Fruit fly (Drosophila melanogaster) S2 (cell line): ENCODE results near the gene Acsf3.

Experiments
- CG8478 ChIP-seq: fragments of >200 bp; optimal IDR thresholded peaks from 2 replicates; lab custom pipeline; 2018
- CTCF ChIP-seq, 2 experiments: fragments of >200 bp; optimal IDR thresholded peaks; 2 replicates each; lab custom pipeline; 2018

Gene Acsf3

dm6 chrX:7300722-7301350 is 28.0 kb upstream of the Acsf3 start:
- TF ChIP-seq CG8478 (lab: Kevin White, UChicago): no peak
- no peak for TF ChIP-seq CTCF (optimal IDR thresholded peaks at IDR 0.05; lab: Kevin White, UChicago)

- TF ChIP-seq CG8478 (lab: Kevin White, UChicago) (no peak), CTCF (optimal IDR thresholded peaks at IDR 0.05; lab: Kevin White, UChicago) (no peak)
These were observed 27.2 kb upstream of the Acsf3 start for dm6 chrX:7301351-7302328.

- no peak for TF ChIP-seq CTCF (optimal IDR thresholded peaks at IDR 0.05; lab: Kevin White, UChicago)
- no peak for TF ChIP-seq CG8478 (lab: Kevin White, UChicago)
These were observed 26.5 kb upstream of the Acsf3 start for dm6 chrX:7302329-7302728.

dm6 chrX:7303848-7304427 is 24.9 kb upstream of the Acsf3 start:
- TF ChIP-seq CTCF (optimal IDR thresholded peaks at IDR 0.05; lab: Kevin White, UChicago) (no peak), CG8478 (lab: Kevin White, UChicago) (no peak)

dm6 chrX:7304798-7305447 is 23.9 kb upstream of the Acsf3 start:
- TF ChIP-seq CTCF (optimal IDR thresholded peaks at IDR 0.05; lab: Kevin White, UChicago) (no peak), CG8478 (lab: Kevin White, UChicago) (no peak)

DNA sequence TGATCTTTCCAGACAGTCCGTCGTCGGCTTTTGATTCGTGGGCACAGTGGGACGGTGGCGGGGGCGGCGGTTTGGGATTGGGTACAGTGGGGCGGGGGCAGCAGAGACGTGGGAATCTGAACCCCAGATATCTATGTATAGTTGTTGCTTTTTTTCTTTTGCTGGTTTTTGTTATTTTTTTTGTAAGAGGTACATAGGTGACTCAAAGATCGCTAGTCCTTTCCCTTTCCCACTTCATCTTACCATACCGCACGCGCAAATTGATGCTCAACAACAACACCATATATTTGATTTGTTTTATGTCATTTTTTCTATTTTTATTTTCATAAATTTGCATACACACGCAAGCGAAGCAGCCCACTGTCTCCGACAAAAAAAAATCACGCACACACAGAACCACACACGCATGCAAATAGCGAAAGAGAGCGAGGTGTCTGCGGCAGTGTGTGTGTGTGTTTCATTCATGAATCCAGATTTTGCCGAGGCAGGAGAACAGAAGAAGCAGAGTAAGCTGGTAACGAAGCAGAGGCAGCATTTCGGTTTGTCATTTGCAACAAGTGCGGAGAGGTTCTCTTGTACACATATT is 23.0 kb upstream of the Acsf3 start:
- no peak for TF ChIP-seq CG8478 (lab: Kevin White, UChicago)
- TF ChIP-seq CTCF (optimal IDR thresholded peaks at IDR 0.05; lab: Kevin White, UChicago): no peak

DNA sequence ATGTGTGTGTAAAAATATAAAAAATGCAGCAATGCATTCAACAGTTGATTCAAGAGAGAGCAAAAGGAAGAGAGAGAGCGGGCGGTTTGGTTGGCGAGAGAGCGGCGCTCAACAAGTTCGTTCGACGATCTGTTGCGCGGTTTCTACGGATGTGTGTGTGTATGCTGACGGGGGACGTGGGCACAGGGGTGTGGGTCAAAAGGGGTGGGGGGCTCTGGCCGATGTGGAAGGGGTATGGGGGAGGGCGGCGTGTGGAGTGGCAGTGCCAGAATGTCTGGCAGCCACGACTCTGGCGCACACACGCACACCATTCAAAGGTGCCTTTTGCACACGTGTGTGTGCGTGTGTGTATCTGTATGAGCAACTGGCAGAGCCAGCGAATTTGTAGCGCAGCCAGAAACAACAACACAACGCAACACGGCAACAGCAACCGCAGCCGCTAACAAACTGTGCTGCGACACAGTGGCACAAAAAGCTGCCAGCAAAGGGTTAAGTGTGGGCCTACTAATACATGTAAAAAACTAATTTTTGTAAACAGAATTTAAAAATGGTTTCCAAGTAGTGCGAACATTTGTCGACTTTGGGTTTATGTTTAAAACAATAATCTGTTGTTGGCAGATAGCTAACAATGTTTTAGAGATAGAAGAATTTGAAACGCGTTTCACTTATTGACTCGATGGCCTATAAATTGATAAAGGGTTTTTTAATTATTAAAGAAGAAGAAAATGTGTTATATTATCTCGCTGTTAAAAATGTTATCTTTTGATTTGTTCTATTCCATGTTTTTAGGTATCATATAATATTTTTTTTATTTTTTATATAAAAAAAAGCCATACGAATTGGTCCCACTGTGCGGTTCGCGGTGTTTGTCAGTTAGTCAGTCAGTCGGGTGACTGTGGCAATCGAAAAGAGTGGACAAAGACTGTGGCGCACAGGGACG is 22.0 kb upstream of the Acsf3 start:
- TF ChIP-seq CTCF (optimal IDR thresholded peaks at IDR 0.05; lab: Kevin White, UChicago) (no peak), CG8478 (lab: Kevin White, UChicago) (no peak)

DNA sequence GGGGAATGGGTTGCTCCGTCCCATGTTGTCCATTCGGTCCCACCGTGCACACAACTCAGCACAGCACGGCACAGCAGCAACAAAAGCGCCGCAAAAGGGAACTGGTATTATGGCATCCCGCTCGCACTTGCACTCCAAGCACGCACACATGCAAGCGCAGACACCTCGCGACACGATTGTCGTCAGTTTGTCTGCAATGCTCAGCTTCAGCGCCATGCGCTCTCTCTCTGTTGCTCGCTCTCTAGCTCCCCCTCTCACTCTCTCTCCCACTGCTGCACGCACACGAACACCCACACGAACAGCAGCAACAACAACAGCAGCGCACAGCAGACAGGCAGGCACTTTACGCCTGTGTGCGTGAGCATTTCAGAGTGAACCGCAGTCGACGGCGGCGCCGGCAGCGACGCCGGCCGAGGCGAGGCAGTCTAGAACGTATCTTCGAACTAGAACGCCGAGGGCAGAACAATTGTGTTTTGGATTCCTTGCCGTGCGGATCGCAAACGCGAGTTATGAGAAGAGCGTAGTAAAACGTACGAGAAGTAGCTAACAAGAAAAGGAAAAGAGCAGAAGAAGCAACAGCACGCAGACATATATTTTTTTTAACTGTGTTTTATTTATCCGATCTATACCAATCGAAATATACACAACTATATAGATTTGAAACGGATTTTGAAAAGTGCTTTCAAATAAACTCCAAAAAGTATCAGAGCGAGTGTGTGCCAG is 21.2 kb upstream of the Acsf3 start, which contains the start of gene brk:
Gene brk (plus strand): TSS at position 462 of the 723 bp plus-strand sequence.
- TF ChIP-seq CTCF (optimal IDR thresholded peaks at IDR 0.05; lab: Kevin White, UChicago) (peak in 1 of 2 experiments; percentile 21), CG8478 (lab: Kevin White, UChicago) (no peak)

DNA sequence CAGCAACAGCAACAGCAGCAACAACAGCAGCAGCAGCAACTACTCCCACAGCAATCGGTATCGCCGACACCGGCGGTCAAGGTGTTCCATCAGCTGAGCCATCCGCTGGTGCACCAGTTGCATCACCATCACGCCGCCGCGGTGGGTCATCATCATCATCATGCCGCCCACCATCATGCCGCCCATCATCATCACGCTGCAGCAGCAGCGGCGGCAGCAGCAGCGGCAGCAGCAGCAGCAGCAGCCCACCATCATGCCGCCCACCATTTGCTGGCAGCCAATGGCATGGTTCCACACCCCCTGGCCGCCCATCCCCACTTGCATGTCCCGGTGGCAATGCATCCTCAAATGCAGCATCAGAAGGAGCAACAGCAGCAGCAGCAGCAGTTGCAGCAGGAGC is 20.1 kb upstream of the Acsf3 start:
- TF ChIP-seq CG8478 (lab: Kevin White, UChicago): no peak
- TF ChIP-seq CTCF (optimal IDR thresholded peaks at IDR 0.05; lab: Kevin White, UChicago): no peak

DNA sequence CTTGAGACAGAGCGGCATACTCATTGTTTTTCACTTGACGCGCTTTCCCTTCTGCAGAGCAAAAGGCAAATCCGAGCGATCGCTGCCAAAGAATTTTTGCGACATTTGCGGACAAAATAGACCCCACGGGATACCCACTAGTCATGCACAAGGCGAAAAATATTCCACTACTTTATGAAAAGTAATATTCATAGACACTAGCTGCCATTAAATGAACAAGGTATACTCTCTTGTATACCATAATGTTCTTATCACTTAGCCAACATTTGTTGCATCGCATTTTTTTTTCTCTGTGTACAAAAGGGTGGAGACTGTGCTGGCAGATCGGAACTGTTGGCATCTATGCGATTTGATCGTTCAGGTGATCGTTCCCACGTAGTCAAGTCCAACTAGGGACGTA is 16.4 kb upstream of the Acsf3 start:
- TF ChIP-seq CTCF (optimal IDR thresholded peaks at IDR 0.05; lab: Kevin White, UChicago): no peak
- no peak for TF ChIP-seq CG8478 (lab: Kevin White, UChicago)

DNA sequence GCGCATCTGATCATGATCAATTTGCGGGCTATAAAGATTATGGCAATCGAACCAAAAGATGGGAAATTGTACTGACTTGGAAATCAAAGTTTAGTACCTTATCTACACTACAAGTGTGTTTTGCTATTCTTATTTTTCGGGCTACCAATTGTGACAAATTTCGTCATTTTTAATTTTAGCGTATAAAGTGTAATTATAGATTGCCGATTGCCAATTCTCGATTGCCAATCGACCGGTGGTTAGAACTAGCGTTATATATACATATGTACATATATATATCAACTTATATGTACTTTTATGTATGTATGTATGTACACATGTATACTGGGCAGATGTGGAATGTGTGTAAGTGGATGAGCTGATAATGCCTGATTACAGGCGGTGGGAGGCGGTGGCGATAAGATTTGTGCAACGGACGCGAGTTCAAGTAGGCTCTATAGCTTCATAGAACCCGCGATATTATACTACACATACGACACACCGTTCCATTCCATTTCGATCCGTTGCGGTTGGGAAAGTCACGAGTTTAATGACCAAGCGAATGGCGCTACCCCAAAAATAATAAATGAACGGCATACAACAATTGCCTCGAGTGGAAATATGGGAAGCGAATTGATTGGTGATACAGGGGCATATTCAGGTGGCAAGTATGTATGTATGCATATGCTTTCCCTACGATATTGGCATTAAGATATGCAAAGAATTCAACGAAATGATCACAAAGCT is 12.8 kb upstream of the Acsf3 start:
- TF ChIP-seq CG8478 (lab: Kevin White, UChicago) (no peak), CTCF (optimal IDR thresholded peaks at IDR 0.05; lab: Kevin White, UChicago) (no peak)
